Worm (Caenorhabditis elegans) whole organism, mixed stage, embryonic: ENCODE data around the gene hmt-1.

Experiments used
- M03D4.4 ChIP-seq: sonication (generic microtip); optimal IDR thresholded peaks from 2 replicates; lab custom pipeline; 2017; ENCODE audit warnings: mild to moderate bottlenecking, missing genetic modification characterization, missing compliant biosample characterization
- elt-1 ChIP-seq: sonication (generic microtip); optimal IDR thresholded peaks from 2 replicates; lab custom pipeline; 2017; ENCODE audit warnings: missing genetic modification characterization, mild to moderate bottlenecking, missing compliant biosample characterization, antibody characterized with exemption, moderate library complexity, borderline replicate concordance; ENCODE audit not compliant: insufficient read depth
- lin-13 ChIP-seq: fragments of 150-350 bp; optimal IDR thresholded peaks from 2 replicates; lab custom pipeline; 2014; ENCODE audit warnings: missing biosample characterization, missing genetic modification characterization
- mab-5 ChIP-seq: fragments of 150-350 bp; optimal IDR thresholded peaks from 2 replicates; lab custom pipeline; 2014; ENCODE audit warnings: missing biosample characterization, missing genetic modification characterization
- nhr-237 ChIP-seq: fragments of 150-350 bp; optimal IDR thresholded peaks from 2 replicates; lab custom pipeline; 2014; ENCODE audit warnings: missing biosample characterization, missing genetic modification characterization
- sptf-1 ChIP-seq: sonication (generic microtip); optimal IDR thresholded peaks from 2 replicates; lab custom pipeline; 2017; ENCODE audit warnings: mild to moderate bottlenecking, missing genetic modification characterization, moderate library complexity, missing compliant biosample characterization
- zip-8 ChIP-seq: fragments of 150-350 bp; optimal IDR thresholded peaks from 2 replicates; lab custom pipeline; 2014; ENCODE audit warnings: missing biosample characterization, missing genetic modification characterization

DNA sequence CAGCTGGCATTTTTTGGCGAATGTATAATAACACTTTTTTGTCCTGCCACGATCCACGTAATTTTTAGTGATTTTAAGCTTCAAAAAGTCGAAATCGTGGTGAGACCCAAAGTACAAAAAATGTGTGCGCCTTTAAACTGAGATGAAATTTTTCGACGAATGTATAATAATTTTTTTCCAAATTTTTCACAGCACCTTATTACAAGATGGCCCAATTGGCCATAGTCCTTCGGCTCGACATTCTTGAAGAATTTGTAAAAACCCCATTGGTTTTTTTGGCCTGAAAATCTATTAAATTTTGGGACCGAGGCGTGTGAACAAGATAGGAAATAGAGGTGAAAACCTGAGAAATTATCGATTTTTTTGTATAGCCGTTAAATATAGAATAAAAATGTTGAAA is 16.2 kb upstream of the hmt-1 start:
- TF ChIP-seq zip-8 (tag; lab: Kevin White, UChicago) (no peak), M03D4.4 (no peak), nhr-237 (tag; lab: Kevin White, UChicago) (no peak), elt-1 (tag; lab: Kevin White, UChicago) (no peak), mab-5 (tag; lab: Kevin White, UChicago) (no peak), lin-13 (tag; lab: Kevin White, UChicago) (no peak), sptf-1 (no peak)
